Worm (Caenorhabditis elegans) whole organism, L4/young adult: ENCODE measurements around the gene dmsr-1.

Experiments
- W03F9.2 ChIP-seq: fragments of 150-350 bp; optimal IDR thresholded peaks from 2 replicates; lab custom pipeline; 2014; ENCODE audit warnings: missing biosample characterization, missing genetic modification characterization
- him-1 ChIP-seq: sonication (generic microtip); optimal IDR thresholded peaks from 2 replicates; lab custom pipeline; 2016; ENCODE audit warnings: missing genotype, missing genetic modification reagents, missing genetic modification characterization, missing compliant biosample characterization

DNA sequence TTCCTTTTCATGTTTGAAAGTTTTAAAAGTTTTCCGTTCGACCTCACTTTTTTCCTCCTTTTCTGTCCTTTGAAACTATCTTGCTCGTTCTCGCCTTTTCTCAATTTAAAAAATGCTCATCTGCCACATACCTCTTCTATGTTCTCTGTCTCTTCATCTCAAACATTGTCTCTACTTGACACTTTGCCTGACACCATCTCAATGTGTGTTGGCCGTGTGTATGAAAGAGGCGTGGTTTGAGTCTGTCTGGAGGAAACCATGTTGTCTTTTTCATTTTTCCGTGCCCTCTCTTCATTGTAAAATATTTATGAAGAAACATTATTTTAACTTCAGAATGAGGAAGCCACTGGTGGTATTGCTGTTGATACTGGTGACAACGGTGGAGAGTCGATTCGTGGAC is 31.3 kb upstream of the dmsr-1 start, which contains the start of gene K03B8.6:
- TF ChIP-seq him-1 (tag; lab: Kevin White, UChicago) (no peak), W03F9.2 (no peak)
